Fruit fly (Drosophila melanogaster) whole organism, prepupa: ENCODE results near the gene CG17029.

Source experiments
- CG10631 ChIP-seq: fragments of 200-800 bp; sonication (Bioruptor generic); optimal IDR thresholded peaks from 2 replicates; lab custom pipeline; 2016; ENCODE audit warnings: missing biosample characterization, missing genetic modification characterization
- CG10669 ChIP-seq: fragments of 200-800 bp; sonication (Bioruptor generic); optimal IDR thresholded peaks from 3 replicates; lab custom pipeline; 2018; ENCODE audit warnings: missing biosample characterization, mild to moderate bottlenecking, missing genetic modification characterization, moderate library complexity
- CG11294 ChIP-seq: fragments of 200-800 bp; sonication (Bioruptor generic); IDR thresholded peaks from 2 replicates; pipeline ENCODE4 v1.3.6; 2022; ENCODE audit warnings: missing biosample characterization, missing genetic modification characterization
- CG11902 ChIP-seq: fragments of 200-800 bp; sonication (Bioruptor generic); optimal IDR thresholded peaks from 3 replicates; lab custom pipeline; 2016; ENCODE audit warnings: missing biosample characterization, missing genetic modification characterization
- CG15336 ChIP-seq: fragments of 200-800 bp; sonication (Bioruptor generic); IDR thresholded peaks from 2 replicates; pipeline ENCODE4 v1.3.6; 2022; ENCODE audit warnings: missing biosample characterization, missing genetic modification characterization
- CG16779 ChIP-seq: fragments of 200-800 bp; sonication (Bioruptor generic); optimal IDR thresholded peaks from 3 replicates; lab custom pipeline; 2017; ENCODE audit warnings: missing biosample characterization, mild to moderate bottlenecking, missing genetic modification characterization
- CG31627 ChIP-seq: fragments of 200-800 bp; sonication (Bioruptor generic); optimal IDR thresholded peaks from 3 replicates; lab custom pipeline; 2016; ENCODE audit warnings: missing biosample characterization, missing genetic modification characterization
- CG34406 ChIP-seq: fragments of 200-800 bp; sonication (Bioruptor generic); optimal IDR thresholded peaks from 3 replicates; lab custom pipeline; 2016; ENCODE audit warnings: missing biosample characterization, missing genetic modification characterization
- CG3919 ChIP-seq: fragments of 200-800 bp; sonication (Bioruptor generic); optimal IDR thresholded peaks from 3 replicates; lab custom pipeline; 2016; ENCODE audit warnings: missing biosample characterization, missing genetic modification characterization
- CG4318 ChIP-seq: fragments of 200-800 bp; sonication (Bioruptor generic); optimal IDR thresholded peaks from 3 replicates; lab custom pipeline; 2017; ENCODE audit warnings: missing biosample characterization, mild to moderate bottlenecking, missing genetic modification characterization
- CG6163 ChIP-seq: fragments of 200-800 bp; sonication (Bioruptor generic); IDR thresholded peaks from 3 replicates; pipeline ENCODE4 v1.3.6; 2022; ENCODE audit warnings: missing biosample characterization, missing genetic modification characterization
- CG6276 ChIP-seq: fragments of 200-800 bp; sonication (Bioruptor generic); optimal IDR thresholded peaks from 2 replicates; lab custom pipeline; 2017; ENCODE audit warnings: missing biosample characterization, mild to moderate bottlenecking, missing genetic modification characterization
- CG6792 ChIP-seq: fragments of 200-800 bp; sonication (Bioruptor generic); optimal IDR thresholded peaks from 3 replicates; lab custom pipeline; 2016; ENCODE audit warnings: missing biosample characterization, missing genetic modification characterization
- CG6808 ChIP-seq: fragments of 200-800 bp; sonication (Bioruptor generic); optimal IDR thresholded peaks from 3 replicates; lab custom pipeline; 2017; ENCODE audit warnings: missing biosample characterization, missing genetic modification characterization, mild to moderate bottlenecking, moderate library complexity, missing genetic modification reagents
- CG6854 ChIP-seq: fragments of 200-800 bp; sonication (Bioruptor generic); optimal IDR thresholded peaks from 2 replicates; lab custom pipeline; 2017; ENCODE audit warnings: missing biosample characterization, mild to moderate bottlenecking, missing genetic modification characterization
- CG7368 ChIP-seq: fragments of 200-800 bp; sonication (Bioruptor generic); optimal IDR thresholded peaks from 3 replicates; lab custom pipeline; 2016; ENCODE audit warnings: missing biosample characterization, missing genetic modification characterization
- CG8119 ChIP-seq: fragments of 200-800 bp; sonication (Bioruptor generic); IDR thresholded peaks from 3 replicates; pipeline ENCODE4 v1.3.6; 2022; ENCODE audit warnings: missing biosample characterization, missing genetic modification characterization
- CG8319 ChIP-seq: fragments of 200-800 bp; sonication (Bioruptor generic); optimal IDR thresholded peaks from 3 replicates; lab custom pipeline; 2016; ENCODE audit warnings: missing biosample characterization, missing genetic modification characterization
- CG8632 ChIP-seq: fragments of 200-800 bp; sonication (Bioruptor generic); optimal IDR thresholded peaks from 3 replicates; lab custom pipeline; 2016; ENCODE audit warnings: missing biosample characterization, missing genetic modification characterization
- CG9139 ChIP-seq: fragments of 200-800 bp; sonication (Bioruptor generic); optimal IDR thresholded peaks from 3 replicates; lab custom pipeline; 2017; ENCODE audit warnings: missing biosample characterization, mild to moderate bottlenecking, missing genetic modification characterization
- Eip93F ChIP-seq: fragments of 200-800 bp; sonication (Bioruptor generic); optimal IDR thresholded peaks from 2 replicates; lab custom pipeline; 2016; ENCODE audit warnings: missing biosample characterization, mild to moderate bottlenecking, missing genetic modification characterization
- Ets96B ChIP-seq: fragments of 200-800 bp; optimal IDR thresholded peaks from 2 replicates; lab custom pipeline; 2019; ENCODE audit warnings: missing biosample characterization, mild to moderate bottlenecking, missing genetic modification characterization, moderate library complexity
- Gug ChIP-seq: fragments of 200-800 bp; sonication (Bioruptor generic); IDR thresholded peaks from 2 replicates; pipeline ENCODE4 v1.3.6; 2022; ENCODE audit warnings: missing biosample characterization, missing genetic modification characterization
- Hr38 ChIP-seq: sonication (Bioruptor generic); optimal IDR thresholded peaks from 2 replicates; lab custom pipeline; 2016; ENCODE audit warnings: missing biosample characterization, missing genetic modification characterization
- Hr39 ChIP-seq: fragments of 200-800 bp; sonication (Bioruptor generic); optimal IDR thresholded peaks from 2 replicates; lab custom pipeline; 2016; ENCODE audit warnings: missing biosample characterization, missing genetic modification characterization
- Hr4 ChIP-seq: fragments of 200-800 bp; sonication (Bioruptor generic); optimal IDR thresholded peaks from 3 replicates; lab custom pipeline; 2016; ENCODE audit warnings: missing biosample characterization, missing genetic modification characterization
- Lpt ChIP-seq: fragments of 200-800 bp; sonication (Bioruptor generic); optimal IDR thresholded peaks from 3 replicates; lab custom pipeline; 2016; ENCODE audit warnings: missing biosample characterization, missing genetic modification characterization
- Met ChIP-seq: fragments of 200-800 bp; sonication (Bioruptor generic); optimal IDR thresholded peaks from 3 replicates; lab custom pipeline; 2016; ENCODE audit warnings: missing biosample characterization, missing genetic modification characterization
- OdsH ChIP-seq: fragments of 200-800 bp; sonication (Bioruptor generic); optimal IDR thresholded peaks from 3 replicates; lab custom pipeline; 2016; ENCODE audit warnings: missing biosample characterization, missing genetic modification characterization
- Smox ChIP-seq: fragments of 200-800 bp; sonication (Bioruptor generic); optimal IDR thresholded peaks from 3 replicates; lab custom pipeline; 2016; ENCODE audit warnings: missing biosample characterization, missing genetic modification characterization
- Sox102F ChIP-seq: fragments of 200-800 bp; sonication (Bioruptor generic); optimal IDR thresholded peaks from 2 replicates; lab custom pipeline; 2016; ENCODE audit warnings: missing biosample characterization, mild to moderate bottlenecking, missing genetic modification characterization
- Sox14 ChIP-seq: fragments of 200-800 bp; sonication (Bioruptor generic); optimal IDR thresholded peaks from 3 replicates; lab custom pipeline; 2016; ENCODE audit warnings: missing biosample characterization, missing genetic modification characterization
- Sox15 ChIP-seq: fragments of 200-800 bp; sonication (Bioruptor generic); optimal IDR thresholded peaks from 3 replicates; lab custom pipeline; 2016; ENCODE audit warnings: missing biosample characterization, missing genetic modification characterization
- achi ChIP-seq: fragments of 200-800 bp; sonication (Bioruptor generic); optimal IDR thresholded peaks from 3 replicates; lab custom pipeline; 2016; ENCODE audit warnings: missing biosample characterization, missing genetic modification characterization
- acj6 ChIP-seq: fragments of 200-800 bp; sonication (Bioruptor generic); optimal IDR thresholded peaks from 3 replicates; lab custom pipeline; 2016; ENCODE audit warnings: missing biosample characterization, missing genetic modification characterization
- cyc ChIP-seq: fragments of 200-800 bp; sonication (Bioruptor generic); optimal IDR thresholded peaks from 3 replicates; lab custom pipeline; 2016; ENCODE audit warnings: missing biosample characterization, missing genetic modification characterization
- dac ChIP-seq: fragments of 200-800 bp; sonication (Bioruptor generic); optimal IDR thresholded peaks from 2 replicates; lab custom pipeline; 2017; ENCODE audit warnings: missing biosample characterization, mild to moderate bottlenecking, missing genetic modification characterization
- dsx ChIP-seq: fragments of 200-800 bp; optimal IDR thresholded peaks from 3 replicates; lab custom pipeline; 2019; ENCODE audit warnings: missing biosample characterization, mild to moderate bottlenecking, missing genetic modification characterization, moderate library complexity; ENCODE audit not compliant: poor library complexity, severe bottlenecking
- eg ChIP-seq: fragments of 200-800 bp; sonication (Bioruptor generic); IDR thresholded peaks from 3 replicates; pipeline ENCODE4 v1.3.6; 2022; ENCODE audit warnings: missing biosample characterization, missing genetic modification characterization
- fd59A ChIP-seq: fragments of 200-800 bp; sonication (Bioruptor generic); optimal IDR thresholded peaks from 2 replicates; lab custom pipeline; 2017; ENCODE audit warnings: missing biosample characterization, mild to moderate bottlenecking, missing genetic modification characterization, missing genetic modification reagents
- fkh ChIP-seq: fragments of 200-800 bp; sonication (Bioruptor generic); optimal IDR thresholded peaks from 3 replicates; lab custom pipeline; 2017; ENCODE audit warnings: missing biosample characterization, mild to moderate bottlenecking, missing genetic modification characterization, moderate library complexity
- net ChIP-seq: fragments of 200-800 bp; sonication (Bioruptor generic); optimal IDR thresholded peaks from 3 replicates; lab custom pipeline; 2016; ENCODE audit warnings: missing biosample characterization, missing genetic modification characterization
- pdm3 ChIP-seq: fragments of 200-800 bp; sonication (Bioruptor generic); optimal IDR thresholded peaks from 3 replicates; lab custom pipeline; 2016; ENCODE audit warnings: missing biosample characterization, missing genetic modification characterization
- salr ChIP-seq, 2 experiments: fragments of 200-800 bp; sonication (Bioruptor generic); optimal IDR thresholded peaks; 3 replicates each; lab custom pipeline; 2016 to 2018; ENCODE audit warnings: missing biosample characterization in 2 of 2, missing genetic modification characterization in 2 of 2, mild to moderate bottlenecking in 1 of 2
- spab ChIP-seq: fragments of 200-800 bp; sonication (Bioruptor generic); optimal IDR thresholded peaks from 2 replicates; lab custom pipeline; 2017; ENCODE audit warnings: missing biosample characterization, mild to moderate bottlenecking, missing genetic modification characterization, missing genetic modification reagents
- ss ChIP-seq, 2 experiments: fragments of 200-800 bp; sonication (Bioruptor generic); optimal IDR thresholded peaks; 2 replicates in 1 of 2; 3 replicates in 1 of 2; lab custom pipeline; 2017 to 2018; ENCODE audit warnings: mild to moderate bottlenecking in 2 of 2, missing biosample characterization in 2 of 2, missing genetic modification characterization in 2 of 2, moderate library complexity in 1 of 2
- topi ChIP-seq: fragments of 200-800 bp; sonication (Bioruptor generic); optimal IDR thresholded peaks from 3 replicates; lab custom pipeline; 2016; ENCODE audit warnings: missing biosample characterization, missing genetic modification characterization

Gene CG17029

DNA sequence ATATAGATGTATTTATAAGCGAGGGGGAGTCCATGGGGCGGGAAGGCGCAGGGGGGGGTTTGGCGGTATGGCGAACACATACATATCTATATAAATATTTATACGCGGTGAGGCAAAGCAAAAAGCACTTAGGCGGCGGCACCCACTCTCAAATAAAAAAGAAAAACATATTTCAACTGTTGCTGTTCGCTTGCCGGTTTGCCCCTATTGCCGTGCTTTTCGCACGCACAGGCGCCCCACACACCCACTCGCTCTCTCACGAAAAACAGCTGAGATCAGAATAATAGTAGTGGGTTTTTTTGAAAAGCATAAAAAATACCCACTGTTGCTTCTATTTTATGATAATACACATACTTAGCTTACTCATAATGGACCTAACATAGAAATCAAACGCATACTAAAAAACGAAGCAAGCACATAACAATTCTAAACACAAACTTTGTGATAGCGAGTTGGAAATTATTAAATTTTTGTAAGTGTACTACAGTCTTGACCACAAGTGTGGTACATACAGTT lies 24.6 kb downstream of the CG17029 start (continued):
- TF ChIP-seq CG8319 (GFP tag; lab: Kevin White, UChicago) (no peak), CG10669 (GFP tag; lab: Kevin White, UChicago) (no peak), Smox (GFP tag; lab: Kevin White, UChicago) (peak; percentile 45), Sox14 (GFP tag; lab: Kevin White, UChicago) (peak; percentile 62), CG8632 (no peak), Hr39 (GFP tag; lab: Kevin White, UChicago) (peak; percentile 50), Gug (GFP tag; lab: Robert Waterston, UW) (peak; percentile 60), CG6163 (GFP tag; lab: Robert Waterston, UW) (no peak; the same call in 2 of the 3 replicates)

dm6 chr3L:16002116-16002716 lies 25.5 kb downstream of the CG17029 start:
- no peak for TF ChIP-seq Hr39 (GFP tag; lab: Kevin White, UChicago)
- TF ChIP-seq CG6163 (GFP tag; lab: Robert Waterston, UW) = peak; percentile 46; the same call in 2 of the 3 replicates
- peak; percentile 30 for TF ChIP-seq Lpt (GFP tag; lab: Kevin White, UChicago)
- TF ChIP-seq Hr4 (GFP tag; lab: Kevin White, UChicago) = peak; percentile 82
- no peak for TF ChIP-seq topi (GFP tag; lab: Kevin White, UChicago)
- TF ChIP-seq Smox (GFP tag; lab: Kevin White, UChicago) = no peak
- no peak for TF ChIP-seq Eip93F (GFP tag; lab: Kevin White, UChicago)
- peak; percentile 37 for TF ChIP-seq pdm3
- peak; percentile 10 for TF ChIP-seq CG3919 (GFP tag; lab: Kevin White, UChicago)
- TF ChIP-seq achi = peak; percentile 12
- TF ChIP-seq fd59A = no peak
- no peak for TF ChIP-seq Met (GFP tag; lab: Kevin White, UChicago)
- 0 out of 2 replicates have a peak, but pooled peaks have one; percentile 30 for TF ChIP-seq Gug (GFP tag; lab: Robert Waterston, UW)
- TF ChIP-seq acj6 (GFP tag; lab: Kevin White, UChicago) = no peak
- peak; percentile 43 for TF ChIP-seq Ets96B (tag; lab: Kevin White, UChicago)
- peak; percentile 24 for TF ChIP-seq CG10669 (GFP tag; lab: Kevin White, UChicago)
- TF ChIP-seq salr (GFP tag; optimal IDR thresholded peaks at IDR 0.05; lab: Kevin White, UChicago) = peak in 1 of 2 experiments; percentile 3
- TF ChIP-seq net (GFP tag; lab: Kevin White, UChicago) = peak; percentile 15
- peak; percentile 9 for TF ChIP-seq CG10631 (GFP tag; lab: Kevin White, UChicago)
- peak; percentile 20 for TF ChIP-seq Sox14 (GFP tag; lab: Kevin White, UChicago)
- peak; percentile 25 for TF ChIP-seq dsx (GFP tag; lab: Kevin White, UChicago)
- TF ChIP-seq Sox102F (GFP tag; lab: Kevin White, UChicago) = no peak
- TF ChIP-seq CG15336 (GFP tag; lab: Robert Waterston, UW) = peak; percentile 71
- TF ChIP-seq CG7368 (GFP tag; lab: Kevin White, UChicago) = no peak
- TF ChIP-seq CG34406 (GFP tag; lab: Kevin White, UChicago) = no peak
- no peak for TF ChIP-seq CG31627
- TF ChIP-seq fkh (GFP tag; lab: Kevin White, UChicago) = peak; percentile 39
- TF ChIP-seq cyc = no peak
- TF ChIP-seq CG8632 = no peak
- TF ChIP-seq CG8319 (GFP tag; lab: Kevin White, UChicago) = no peak
- TF ChIP-seq CG11902 (GFP tag; lab: Kevin White, UChicago) = no peak
- peak; percentile 66 for TF ChIP-seq CG16779
- peak; percentile 55 for TF ChIP-seq CG9139 (GFP tag; lab: Kevin White, UChicago)
- peak; percentile 89 for TF ChIP-seq CG6276 (GFP tag; lab: Kevin White, UChicago)
- TF ChIP-seq CG8119 (GFP tag; lab: Robert Waterston, UW) = peak; percentile 77
- TF ChIP-seq CG4318 (GFP tag; lab: Kevin White, UChicago) = no peak
- peak; percentile 76 to 80 for TF ChIP-seq ss (GFP tag; optimal IDR thresholded peaks at IDR 0.05; lab: Kevin White, UChicago)
- no peak for TF ChIP-seq CG6792 (GFP tag; lab: Kevin White, UChicago)
- no peak for TF ChIP-seq Hr38
- TF ChIP-seq CG6854 (GFP tag; lab: Kevin White, UChicago) = no peak
- peak; percentile 29 for TF ChIP-seq dac (GFP tag; lab: Kevin White, UChicago)
- no peak for TF ChIP-seq CG11294
- no peak for TF ChIP-seq spab (GFP tag; lab: Kevin White, UChicago)
- no peak for TF ChIP-seq Sox15
- peak; percentile 61 for TF ChIP-seq CG6808 (GFP tag; lab: Kevin White, UChicago)
- TF ChIP-seq OdsH (GFP tag; lab: Kevin White, UChicago) = peak; percentile 48
- TF ChIP-seq eg (GFP tag; lab: Robert Waterston, UW) = peak; percentile 74
